Worm (Caenorhabditis elegans) whole organism, L4 larva: ENCODE results near the gene mmaa-1.

ENCODE experiments used
- F10B5.3 ChIP-seq: sonication (generic microtip); optimal IDR thresholded peaks from 2 replicates; lab custom pipeline; 2016; ENCODE audit warnings: mild to moderate bottlenecking, missing genetic modification characterization, missing compliant biosample characterization
- T20F7.1 ChIP-seq: fragments of 200-800 bp; sonication (Bioruptor generic); optimal IDR thresholded peaks from 2 replicates; lab custom pipeline; 2018; ENCODE audit warnings: mild to moderate bottlenecking, missing genetic modification characterization, missing compliant biosample characterization
- T26A8.4 ChIP-seq: fragments of 200-800 bp; sonication (Bioruptor generic); IDR thresholded peaks from 2 replicates; pipeline ENCODE4 v1.3.6; 2022; ENCODE audit warnings: missing genetic modification characterization, missing compliant biosample characterization
- Y48G9A.11 ChIP-seq: fragments of 200-800 bp; sonication (Bioruptor generic); IDR thresholded peaks from 2 replicates; pipeline ENCODE4 v1.3.6; 2022; ENCODE audit warnings: missing genetic modification reagents, missing genetic modification characterization, missing compliant biosample characterization
- Y75B8A.6 ChIP-seq: fragments of 200-800 bp; sonication (Bioruptor generic); IDR thresholded peaks from 2 replicates; pipeline ENCODE4 v1.3.6; 2022; ENCODE audit warnings: missing genetic modification reagents, missing genetic modification characterization, missing compliant biosample characterization
- aha-1 ChIP-seq: fragments of 150-350 bp; peaks from one replicate; lab custom pipeline; 2014; ENCODE audit warnings: missing biosample characterization, missing genetic modification characterization
- arid-1 ChIP-seq: fragments of 200-800 bp; sonication (Bioruptor generic); conservative IDR thresholded peaks from 2 replicates; pipeline ENCODE4 v1.3.6; 2022; ENCODE audit warnings: missing genetic modification reagents, missing genetic modification characterization, missing compliant biosample characterization
- ceh-20 ChIP-seq: fragments of 200-800 bp; sonication (Bioruptor generic); IDR thresholded peaks from 2 replicates; pipeline ENCODE4 v1.3.6; 2022; ENCODE audit warnings: missing genetic modification reagents, missing genetic modification characterization, missing compliant biosample characterization
- ces-1 ChIP-seq: fragments of 150-350 bp; sonication (generic microtip); optimal IDR thresholded peaks from 4 replicates; lab custom pipeline; 2014; ENCODE audit warnings: missing biosample characterization, missing genetic modification reagents, missing genetic modification characterization
- cey-2 ChIP-seq: sonication (generic microtip); optimal IDR thresholded peaks from 3 replicates; lab custom pipeline; 2017; ENCODE audit warnings: missing genetic modification characterization, mild to moderate bottlenecking, missing compliant biosample characterization, antibody characterized with exemption, borderline replicate concordance; ENCODE audit not compliant: insufficient read depth
- daf-16 ChIP-seq, 3 experiments: sonication (generic microtip); optimal IDR thresholded peaks; 2 replicates each; lab custom pipeline; 2016 to 2017; ENCODE audit warnings: missing genetic modification characterization in 3 of 3, missing genetic modification reagents in 3 of 3, mild to moderate bottlenecking in 2 of 3, missing compliant biosample characterization in 2 of 3, missing biosample characterization in 1 of 3, moderate library complexity in 1 of 3
- dmd-6 ChIP-seq: fragments of 200-800 bp; sonication (Bioruptor generic); IDR thresholded peaks from 2 replicates; pipeline ENCODE4 v1.3.6; 2022; ENCODE audit warnings: missing genetic modification reagents, missing genetic modification characterization, missing compliant biosample characterization
- dmd-8 ChIP-seq: fragments of 200-800 bp; sonication (Bioruptor generic); IDR thresholded peaks from 2 replicates; pipeline ENCODE4 v1.3.6; 2022; ENCODE audit warnings: missing genetic modification characterization, missing compliant biosample characterization
- dve-1 ChIP-seq: sonication (generic microtip); optimal IDR thresholded peaks from 2 replicates; lab custom pipeline; 2017; ENCODE audit warnings: antibody characterized with exemption, mild to moderate bottlenecking, missing genetic modification characterization, missing compliant biosample characterization; ENCODE audit not compliant: insufficient read depth
- egl-27 ChIP-seq: sonication (generic microtip); optimal IDR thresholded peaks from 3 replicates; lab custom pipeline; 2017; ENCODE audit warnings: missing biosample characterization, missing genetic modification reagents, missing genetic modification characterization
- hif-1 ChIP-seq, 2 experiments: sonication (generic microtip); optimal IDR thresholded peaks; 2 replicates each; lab custom pipeline; 2016 to 2017; ENCODE audit warnings: missing compliant biosample characterization in 2 of 2, missing genetic modification characterization in 2 of 2, missing genetic modification reagents in 2 of 2, missing genotype in 2 of 2, mild to moderate bottlenecking in 1 of 2
- hlh-11 ChIP-seq: fragments of 200-800 bp; sonication (Bioruptor generic); optimal IDR thresholded peaks from 2 replicates; lab custom pipeline; 2018; ENCODE audit warnings: mild to moderate bottlenecking, missing genetic modification characterization, missing compliant biosample characterization
- hlh-30 ChIP-seq: sonication (generic microtip); optimal IDR thresholded peaks from 2 replicates; lab custom pipeline; 2017; ENCODE audit warnings: antibody characterized with exemption, mild to moderate bottlenecking, missing genetic modification characterization, missing compliant biosample characterization; ENCODE audit not compliant: insufficient read depth
- lim-7 ChIP-seq: fragments of 200-800 bp; sonication (Bioruptor generic); IDR thresholded peaks from 2 replicates; pipeline ENCODE4 v1.3.6; 2022; ENCODE audit warnings: missing genetic modification characterization, missing compliant biosample characterization
- lin-1 ChIP-seq: fragments of 200-800 bp; sonication (Bioruptor generic); IDR thresholded peaks from 2 replicates; pipeline ENCODE4 v1.3.6; 2022; ENCODE audit warnings: missing genetic modification reagents, missing genetic modification characterization, missing compliant biosample characterization
- lin-38 ChIP-seq: fragments of 200-800 bp; sonication (Bioruptor generic); IDR thresholded peaks from 2 replicates; pipeline ENCODE4 v1.3.6; 2022; ENCODE audit warnings: missing genetic modification reagents, missing genetic modification characterization, missing compliant biosample characterization
- lsy-2 ChIP-seq, 2 experiments: fragments of 150-350 bp in 1 of 2; sonication (generic microtip) in 1 of 2; optimal IDR thresholded peaks; 2 replicates each; lab custom pipeline; 2014 to 2017; ENCODE audit warnings: missing biosample characterization in 2 of 2, missing genetic modification characterization in 2 of 2
- madf-9 ChIP-seq: fragments of 200-800 bp; sonication (Bioruptor generic); conservative IDR thresholded peaks from 2 replicates; pipeline ENCODE4 v1.3.6; 2022; ENCODE audit warnings: missing genetic modification reagents, missing genetic modification characterization, missing compliant biosample characterization
- mdt-29 ChIP-seq: fragments of 200-800 bp; sonication (Bioruptor generic); IDR thresholded peaks from 2 replicates; pipeline ENCODE4 v1.3.6; 2022; ENCODE audit warnings: missing genetic modification reagents, missing genetic modification characterization, missing compliant biosample characterization
- mep-1 ChIP-seq: fragments of 150-350 bp; sonication (generic microtip); optimal IDR thresholded peaks from 3 replicates; lab custom pipeline; 2014; ENCODE audit warnings: missing biosample characterization, missing genetic modification characterization
- mes-2 ChIP-seq: sonication (generic microtip); optimal IDR thresholded peaks from 2 replicates; lab custom pipeline; 2016; ENCODE audit warnings: missing genotype, mild to moderate bottlenecking, missing genetic modification characterization, missing compliant biosample characterization; ENCODE audit not compliant: poor library complexity, severe bottlenecking
- mxl-3 ChIP-seq: fragments of 200-800 bp; sonication (Bioruptor generic); optimal IDR thresholded peaks from 2 replicates; lab custom pipeline; 2018; ENCODE audit warnings: mild to moderate bottlenecking, missing genetic modification characterization, missing compliant biosample characterization
- nhr-102 ChIP-seq: sonication (generic microtip); optimal IDR thresholded peaks from 2 replicates; lab custom pipeline; 2016; ENCODE audit warnings: mild to moderate bottlenecking, missing genetic modification characterization, moderate library complexity, missing compliant biosample characterization
- nhr-11 ChIP-seq: fragments of 150-350 bp; optimal IDR thresholded peaks from 2 replicates; lab custom pipeline; 2014; ENCODE audit warnings: missing biosample characterization, missing genetic modification characterization
- nhr-237 ChIP-seq: sonication (generic microtip); optimal IDR thresholded peaks from 2 replicates; lab custom pipeline; 2017; ENCODE audit warnings: missing biosample characterization, missing genetic modification characterization
- nhr-25 ChIP-seq: sonication (generic microtip); optimal IDR thresholded peaks from 2 replicates; lab custom pipeline; 2017; ENCODE audit warnings: missing genetic modification characterization, mild to moderate bottlenecking, missing compliant biosample characterization, antibody characterized with exemption, moderate library complexity, borderline replicate concordance; ENCODE audit not compliant: insufficient read depth
- nhr-28 ChIP-seq: fragments of 150-350 bp; optimal IDR thresholded peaks from 2 replicates; lab custom pipeline; 2014; ENCODE audit warnings: missing biosample characterization, missing genetic modification characterization
- nhr-48 ChIP-seq: sonication (generic microtip); optimal IDR thresholded peaks from 2 replicates; lab custom pipeline; 2016; ENCODE audit warnings: mild to moderate bottlenecking, missing genetic modification characterization, missing compliant biosample characterization
- nhr-76 ChIP-seq: fragments of 150-350 bp; optimal IDR thresholded peaks from 2 replicates; lab custom pipeline; 2014; ENCODE audit warnings: missing biosample characterization, missing genetic modification characterization
- nhr-77 ChIP-seq: fragments of 150-350 bp; optimal IDR thresholded peaks from 2 replicates; lab custom pipeline; 2014; ENCODE audit warnings: missing biosample characterization, missing genetic modification characterization
- pha-4 ChIP-seq, 2 experiments: fragments of 150-350 bp in 1 of 2; fragments of 200-800 bp in 1 of 2; sonication (Bioruptor generic) in 1 of 2; IDR thresholded peaks in 1 of 2; optimal IDR thresholded peaks in 1 of 2; 2 replicates each; pipeline versions ENCODE4 v1.3.6 to Lab custom; 2014 to 2022; ENCODE audit warnings: missing genetic modification characterization in 2 of 2, missing genetic modification reagents in 2 of 2, missing biosample characterization in 1 of 2, missing compliant biosample characterization in 1 of 2
- php-3 ChIP-seq: fragments of 200-800 bp; sonication (Bioruptor generic); IDR thresholded peaks from 2 replicates; pipeline ENCODE4 v1.3.6; 2022; ENCODE audit warnings: missing genetic modification reagents, missing genetic modification characterization, missing compliant biosample characterization
- pqm-1 ChIP-seq: sonication (generic microtip); optimal IDR thresholded peaks from 2 replicates; lab custom pipeline; 2017; ENCODE audit warnings: missing biosample characterization, missing genetic modification characterization
- saeg-2 ChIP-seq: fragments of 200-800 bp; sonication (Bioruptor generic); IDR thresholded peaks from 2 replicates; pipeline ENCODE4 v1.3.6; 2022; ENCODE audit warnings: missing genetic modification reagents, missing genetic modification characterization, missing compliant biosample characterization
- set-16 ChIP-seq: fragments of 200-800 bp; sonication (Bioruptor generic); IDR thresholded peaks from 2 replicates; pipeline ENCODE4 v1.3.6; 2022; ENCODE audit warnings: missing genetic modification reagents, missing genetic modification characterization, missing compliant biosample characterization
- tra-1 ChIP-seq: fragments of 200-800 bp; sonication (Bioruptor generic); IDR thresholded peaks from 2 replicates; pipeline ENCODE4 v1.3.6; 2022; ENCODE audit warnings: missing genetic modification reagents, missing genetic modification characterization, missing compliant biosample characterization
- unc-62 ChIP-seq, 3 experiments: fragments of 150-350 bp in 1 of 3; sonication (generic microtip); optimal IDR thresholded peaks in 2 of 3; peaks in 1 of 3; 1 replicate in 1 of 3; 2 replicates in 2 of 3; lab custom pipeline; 2014 to 2017; ENCODE audit warnings: missing biosample characterization in 3 of 3, missing genetic modification characterization in 3 of 3, missing genetic modification reagents in 3 of 3, missing genotype in 1 of 3
- vab-7 ChIP-seq: fragments of 200-800 bp; sonication (Bioruptor generic); IDR thresholded peaks from 2 replicates; pipeline ENCODE4 v1.3.6; 2022; ENCODE audit warnings: missing genetic modification reagents, missing genetic modification characterization, missing compliant biosample characterization
- zfp-2 ChIP-seq: sonication (generic microtip); optimal IDR thresholded peaks from 2 replicates; lab custom pipeline; 2016; ENCODE audit warnings: mild to moderate bottlenecking, missing genetic modification characterization, missing compliant biosample characterization
- zfp-3 ChIP-seq: fragments of 200-800 bp; sonication (Bioruptor generic); conservative IDR thresholded peaks from 2 replicates; pipeline ENCODE4 v1.3.6; 2022; ENCODE audit warnings: missing genetic modification reagents, missing genetic modification characterization, missing compliant biosample characterization

The mmaa-1 gene

DNA sequence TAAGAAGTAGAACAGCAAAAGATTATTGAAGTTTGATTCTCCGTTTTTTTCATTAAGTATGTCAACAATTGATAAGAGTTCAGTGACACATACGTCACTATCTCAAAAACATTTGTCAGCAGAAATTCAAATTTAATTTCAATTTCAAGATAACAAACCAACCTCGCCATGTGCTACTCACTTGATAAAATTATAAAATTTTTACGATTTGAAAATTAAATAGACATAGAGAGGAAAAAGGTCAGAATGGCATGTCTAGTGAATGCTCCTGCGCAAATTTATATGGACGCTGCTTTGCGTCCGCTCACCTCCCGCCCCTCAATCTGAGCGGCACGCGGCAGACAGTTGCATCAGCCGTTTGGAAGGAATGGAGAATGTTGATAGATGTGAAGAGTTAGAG, 40.8 kb downstream of the mmaa-1 start (continued):
- TF ChIP-seq nhr-25 (no peak), hif-1 (tag; optimal IDR thresholded peaks at IDR 0.05; lab: Kevin White, UChicago) (no peak), hlh-30 (tag; lab: Kevin White, UChicago) (peak; percentile 46), unc-62 (GFP tag; optimal IDR thresholded peaks at IDR 0.05 in 1 of 2; lab: Kevin White, UChicago) (peak in 1 of 2 experiments; percentile 77), unc-62 (tag; optimal IDR thresholded peaks at IDR 0.05; lab: Kevin White, UChicago) (no peak), nhr-28 (tag; lab: Kevin White, UChicago) (peak; percentile 28), Y48G9A.11 (GFP tag; lab: Robert Waterston, UW) (no peak), F10B5.3 (tag; lab: Kevin White, UChicago) (no peak), mdt-29 (no peak), ces-1 (GFP tag; lab: Kevin White, UChicago) (no peak), vab-7 (no peak), nhr-102 (tag; lab: Kevin White, UChicago) (peak; percentile 60), dmd-8 (GFP tag; lab: Robert Waterston, UW) (no peak), zfp-3 (peak; percentile 77), egl-27 (no peak), T20F7.1 (peak; percentile 57), mep-1 (no peak), nhr-76 (tag; lab: Kevin White, UChicago) (no peak), set-16 (GFP tag; lab: Robert Waterston, UW) (no peak), aha-1 (tag; lab: Kevin White, UChicago) (no peak), madf-9 (0 out of 2 replicates have a peak, but pooled peaks have one; percentile 28), pha-4 (GFP tag; IDR thresholded peaks at IDR 0.05; lab: Robert Waterston, UW) (peak; percentile 58), pha-4 (tag; optimal IDR thresholded peaks at IDR 0.05; lab: Kevin White, UChicago) (no peak), nhr-11 (tag; lab: Kevin White, UChicago) (peak; percentile 29), lim-7 (no peak)

ce11 chrII:7059274-7059757, 41.6 kb downstream of the mmaa-1 start:
- TF ChIP-seq nhr-102 (tag; lab: Kevin White, UChicago): no peak
- peak; percentile 37 for TF ChIP-seq mes-2
- TF ChIP-seq zfp-2 (tag; lab: Kevin White, UChicago): no peak
- TF ChIP-seq cey-2 (tag; lab: Kevin White, UChicago): peak; percentile 67
- 0 out of 2 replicates have a peak, but pooled peaks have one; percentile 82 for TF ChIP-seq Y75B8A.6
- no peak for TF ChIP-seq T26A8.4 (GFP tag; lab: Robert Waterston, UW)
- TF ChIP-seq mep-1: peak; percentile 53
- TF ChIP-seq php-3 (GFP tag; lab: Robert Waterston, UW): peak; percentile 51
- no peak for TF ChIP-seq ceh-20 (GFP tag; lab: Robert Waterston, UW)
- TF ChIP-seq nhr-28 (tag; lab: Kevin White, UChicago): peak; percentile 66
- peak; percentile 42; the same call in 1 of the 2 replicates for TF ChIP-seq lin-1 (GFP tag; lab: Robert Waterston, UW)
- TF ChIP-seq saeg-2: no peak
- TF ChIP-seq nhr-25: peak; percentile 23
- TF ChIP-seq aha-1 (tag; lab: Kevin White, UChicago): peak; percentile 80
- TF ChIP-seq pqm-1 (tag; lab: Kevin White, UChicago): peak; percentile 57
- peak; percentile 84 for TF ChIP-seq dmd-6
- peak in 1 of 2 experiments; percentile 55 for TF ChIP-seq lsy-2 (tag; optimal IDR thresholded peaks at IDR 0.05; lab: Kevin White, UChicago)
- TF ChIP-seq set-16 (GFP tag; lab: Robert Waterston, UW): no peak
- peak; percentile 85 for TF ChIP-seq hlh-11
- TF ChIP-seq arid-1: 0 out of 2 replicates have a peak, but pooled peaks have one; percentile 51
- TF ChIP-seq unc-62 (GFP tag; optimal IDR thresholded peaks at IDR 0.05 in 1 of 2; lab: Kevin White, UChicago): peak in 1 of 2 experiments; percentile 82
- TF ChIP-seq unc-62 (tag; optimal IDR thresholded peaks at IDR 0.05; lab: Kevin White, UChicago): no peak
- peak; percentile 85 for TF ChIP-seq hlh-30 (tag; lab: Kevin White, UChicago)
- TF ChIP-seq nhr-237: no peak
- TF ChIP-seq tra-1: peak; percentile 63; the same call in 1 of the 2 replicates
- TF ChIP-seq dve-1: peak; percentile 69
- TF ChIP-seq daf-16 (GFP tag; optimal IDR thresholded peaks at IDR 0.05; lab: Kevin White, UChicago): peak in 1 of 2 experiments; percentile 10
- peak; percentile 62 for TF ChIP-seq daf-16 (tag; optimal IDR thresholded peaks at IDR 0.05; lab: Kevin White, UChicago)
- TF ChIP-seq lin-38 (GFP tag; lab: Robert Waterston, UW): peak; percentile 11; the same call in 1 of the 2 replicates
- TF ChIP-seq mxl-3 (GFP tag; lab: Kevin White, UChicago): peak; percentile 94
- TF ChIP-seq nhr-77 (tag; lab: Kevin White, UChicago): peak; percentile 34
- peak; percentile 45 for TF ChIP-seq nhr-48 (tag; lab: Kevin White, UChicago)
